Worm (Caenorhabditis elegans) whole organism, young adult: Measurements from ENCODE around the gene Y73B6BL.23.

Experiments used
- F49E8.2 ChIP-seq: sonication (generic microtip); optimal IDR thresholded peaks from 3 replicates; lab custom pipeline; 2017; ENCODE audit warnings: missing genetic modification characterization, mild to moderate bottlenecking, missing compliant biosample characterization, antibody characterized with exemption, moderate library complexity; ENCODE audit not compliant: insufficient read depth
- F55B11.4 ChIP-seq: sonication (generic microtip); optimal IDR thresholded peaks from 2 replicates; lab custom pipeline; 2016; ENCODE audit warnings: missing compliant biosample characterization, missing genetic modification characterization, borderline replicate concordance; ENCODE audit not compliant: insufficient read depth
- aptf-3 ChIP-seq: fragments of 200-800 bp; sonication (Bioruptor generic); IDR thresholded peaks from 2 replicates; pipeline ENCODE4 v1.3.6; 2022; ENCODE audit warnings: missing genetic modification characterization, missing compliant biosample characterization
- let-526 ChIP-seq: fragments of 200-800 bp; sonication (Bioruptor generic); IDR thresholded peaks from 2 replicates; pipeline ENCODE4 v1.3.6; 2022; ENCODE audit warnings: missing genetic modification reagents, missing genetic modification characterization, missing compliant biosample characterization
- madf-6 ChIP-seq: fragments of 200-800 bp; sonication (Bioruptor generic); IDR thresholded peaks from 2 replicates; pipeline ENCODE4 v1.3.6; 2022; ENCODE audit warnings: missing genetic modification reagents, missing genetic modification characterization, missing compliant biosample characterization
- nhr-80 ChIP-seq: sonication (generic microtip); optimal IDR thresholded peaks from 2 replicates; lab custom pipeline; 2016; ENCODE audit warnings: missing genetic modification characterization, missing compliant biosample characterization
- nhr-90 ChIP-seq: sonication (generic microtip); optimal IDR thresholded peaks from 2 replicates; lab custom pipeline; 2016; ENCODE audit warnings: missing genotype, mild to moderate bottlenecking, missing genetic modification characterization, missing compliant biosample characterization
- sdz-38 ChIP-seq: sonication (generic microtip); optimal IDR thresholded peaks from 2 replicates; lab custom pipeline; 2016; ENCODE audit warnings: missing genotype, missing genetic modification characterization, missing compliant biosample characterization
- ztf-25 ChIP-seq: fragments of 200-800 bp; sonication (Bioruptor generic); IDR thresholded peaks from 2 replicates; pipeline ENCODE4 v1.3.6; 2022; ENCODE audit warnings: missing genetic modification reagents, missing genetic modification characterization, missing compliant biosample characterization

- TF ChIP-seq nhr-90, result no peak
- no peak for TF ChIP-seq F49E8.2 (tag; lab: Kevin White, UChicago)
- TF ChIP-seq madf-6 (GFP tag; lab: Robert Waterston, UW), result no peak
- no peak for TF ChIP-seq F55B11.4 (tag; lab: Kevin White, UChicago)
- TF ChIP-seq aptf-3 (GFP tag; lab: Robert Waterston, UW), result no peak
- no peak for TF ChIP-seq ztf-25 (GFP tag; lab: Robert Waterston, UW)
- no peak for TF ChIP-seq let-526 (GFP tag; lab: Robert Waterston, UW)
- TF ChIP-seq nhr-80 (tag; lab: Kevin White, UChicago), result peak; percentile 55
- TF ChIP-seq sdz-38 (tag; lab: Kevin White, UChicago), result no peak
Observed at ce11 chrIV:6433424-6433823, 14.5 kb upstream of the Y73B6BL.23 start.
